Fruit fly (Drosophila melanogaster) whole organism, embryonic: ENCODE results near the gene Mal-B2.

Experiments
- Atf6 ChIP-seq: fragments of 200-800 bp; sonication (Bioruptor generic); IDR thresholded peaks from 2 replicates; pipeline ENCODE4 v1.3.6; 2022; ENCODE audit warnings: missing biosample characterization, missing genetic modification characterization
- Bgb ChIP-seq: fragments of 200-800 bp; sonication (Bioruptor generic); IDR thresholded peaks from 2 replicates; pipeline ENCODE4 v1.3.6; 2022; ENCODE audit warnings: missing biosample characterization, missing genetic modification characterization; ENCODE audit not compliant: partially characterized antibody
- BtbVII ChIP-seq: fragments of 200-800 bp; sonication (Bioruptor generic); optimal IDR thresholded peaks from 3 replicates; lab custom pipeline; 2017; ENCODE audit warnings: missing biosample characterization, mild to moderate bottlenecking, missing genetic modification characterization
- C15 ChIP-seq: fragments of 200-800 bp; sonication (Bioruptor generic); IDR thresholded peaks from 3 replicates; pipeline ENCODE4 v1.3.6; 2022; ENCODE audit warnings: missing biosample characterization, missing genetic modification characterization
- CG10274 ChIP-seq: fragments of 200-800 bp; sonication (Bioruptor generic); optimal IDR thresholded peaks from 3 replicates; lab custom pipeline; 2017; ENCODE audit warnings: missing biosample characterization, mild to moderate bottlenecking, missing genetic modification characterization
- CG10462 ChIP-seq: fragments of 200-800 bp; sonication (Bioruptor generic); optimal IDR thresholded peaks from 2 replicates; lab custom pipeline; 2016; ENCODE audit warnings: missing biosample characterization, missing genetic modification characterization
- CG12744 ChIP-seq: fragments of 200-800 bp; sonication (Bioruptor generic); optimal IDR thresholded peaks from 2 replicates; lab custom pipeline; 2016; ENCODE audit warnings: missing biosample characterization, missing genetic modification characterization
- CG14014 ChIP-seq: fragments of 200-800 bp; sonication (Bioruptor generic); IDR thresholded peaks from 2 replicates; pipeline ENCODE4 v1.3.6; 2022; ENCODE audit warnings: missing biosample characterization, missing genetic modification characterization
- CG17361 ChIP-seq: fragments of 200-800 bp; sonication (Bioruptor generic); IDR thresholded peaks from 3 replicates; pipeline ENCODE4 v1.3.6; 2022; ENCODE audit warnings: missing biosample characterization, missing genetic modification characterization
- CG17612 ChIP-seq: fragments of 200-800 bp; sonication (Bioruptor generic); IDR thresholded peaks from 2 replicates; pipeline ENCODE4 v1.3.6; 2022; ENCODE audit warnings: missing biosample characterization, missing genetic modification characterization
- CG1832 ChIP-seq: fragments of 200-800 bp; sonication (Bioruptor generic); optimal IDR thresholded peaks from 2 replicates; lab custom pipeline; 2017; ENCODE audit warnings: missing biosample characterization, mild to moderate bottlenecking, missing genetic modification characterization, inconsistent platforms
- CG18619 ChIP-seq: fragments of 200-800 bp; sonication (Bioruptor generic); optimal IDR thresholded peaks from 3 replicates; lab custom pipeline; 2017; ENCODE audit warnings: missing biosample characterization, mild to moderate bottlenecking, missing genetic modification characterization
- CG2129 ChIP-seq: fragments of 200-800 bp; sonication (Bioruptor generic); IDR thresholded peaks from 2 replicates; pipeline ENCODE4 v1.3.6; 2022; ENCODE audit warnings: missing biosample characterization, missing genetic modification characterization; ENCODE audit not compliant: partially characterized antibody
- CG32532 ChIP-seq: fragments of 200-800 bp; sonication (Bioruptor generic); IDR thresholded peaks from 2 replicates; pipeline ENCODE4 v1.3.6; 2022; ENCODE audit warnings: missing biosample characterization, missing genetic modification characterization
- CG3726 ChIP-seq: fragments of 200-800 bp; sonication (Bioruptor generic); IDR thresholded peaks from 3 replicates; pipeline ENCODE4, ENCODE4 v1.3.6; 2022; ENCODE audit warnings: missing biosample characterization, missing genetic modification characterization
- CG3847 ChIP-seq: fragments of 200-800 bp; sonication (Bioruptor generic); IDR thresholded peaks from 2 replicates; pipeline ENCODE4 v1.3.6; 2022; ENCODE audit warnings: missing biosample characterization, missing genetic modification characterization
- CG4820 ChIP-seq: fragments of 200-800 bp; sonication (Bioruptor generic); optimal IDR thresholded peaks from 3 replicates; lab custom pipeline; 2016; ENCODE audit warnings: missing biosample characterization, missing genetic modification characterization
- CG7745 ChIP-seq: fragments of 200-800 bp; sonication (Bioruptor generic); optimal IDR thresholded peaks from 2 replicates; lab custom pipeline; 2018; ENCODE audit warnings: missing biosample characterization, mild to moderate bottlenecking, missing genetic modification characterization, moderate library complexity
- CG7839 ChIP-seq: fragments of 200-800 bp; sonication (Bioruptor generic); optimal IDR thresholded peaks from 3 replicates; lab custom pipeline; 2018; ENCODE audit warnings: missing biosample characterization, mild to moderate bottlenecking, missing genetic modification characterization, moderate library complexity
- CG8388 ChIP-seq: fragments of 200-800 bp; sonication (Bioruptor generic); optimal IDR thresholded peaks from 2 replicates; lab custom pipeline; 2019; ENCODE audit warnings: missing biosample characterization, mild to moderate bottlenecking, missing genetic modification characterization, moderate library complexity
- CG9609 ChIP-seq: fragments of 200-800 bp; sonication (Bioruptor generic); optimal IDR thresholded peaks from 3 replicates; lab custom pipeline; 2016; ENCODE audit warnings: missing biosample characterization, missing genetic modification characterization
- CG9727 ChIP-seq: fragments of 200-800 bp; sonication (Bioruptor generic); optimal IDR thresholded peaks from 3 replicates; lab custom pipeline; 2017; ENCODE audit warnings: missing biosample characterization, mild to moderate bottlenecking, missing genetic modification characterization
- Camta ChIP-seq: fragments of 200-800 bp; sonication (Bioruptor generic); optimal IDR thresholded peaks from 2 replicates; lab custom pipeline; 2016; ENCODE audit warnings: missing biosample characterization, missing genetic modification characterization
- Dad ChIP-seq: fragments of 200-800 bp; sonication (Bioruptor generic); optimal IDR thresholded peaks from 3 replicates; lab custom pipeline; 2016; ENCODE audit warnings: missing biosample characterization, missing genetic modification characterization
- Dp ChIP-seq: fragments of 200-800 bp; sonication (Bioruptor generic); optimal IDR thresholded peaks from 2 replicates; lab custom pipeline; 2018; ENCODE audit warnings: missing biosample characterization, mild to moderate bottlenecking, missing genetic modification characterization, moderate library complexity
- Elba2 ChIP-seq: fragments of 200-800 bp; sonication (Bioruptor generic); optimal IDR thresholded peaks from 3 replicates; lab custom pipeline; 2016; ENCODE audit warnings: missing biosample characterization, missing genetic modification characterization
- GATAe ChIP-seq: fragments of 200-800 bp; sonication (Bioruptor generic); conservative IDR thresholded peaks from 2 replicates; pipeline ENCODE4 v1.3.6; 2022; ENCODE audit warnings: missing biosample characterization, missing genetic modification characterization
- ato ChIP-seq: fragments of 200-800 bp; sonication (Bioruptor generic); IDR thresholded peaks from 2 replicates; pipeline ENCODE4 v1.3.6; 2022; ENCODE audit warnings: missing biosample characterization, missing genetic modification characterization; ENCODE audit not compliant: partially characterized antibody
- bab2 ChIP-seq: fragments of 200-800 bp; sonication (Bioruptor generic); optimal IDR thresholded peaks from 2 replicates; lab custom pipeline; 2016; ENCODE audit warnings: missing biosample characterization, missing genetic modification characterization
- cg ChIP-seq: fragments of 200-800 bp; sonication (Bioruptor generic); optimal IDR thresholded peaks from 3 replicates; lab custom pipeline; 2019; ENCODE audit warnings: missing biosample characterization, mild to moderate bottlenecking, missing genetic modification characterization, moderate library complexity
- cwo ChIP-seq: fragments of 200-800 bp; sonication (Bioruptor generic); optimal IDR thresholded peaks from 3 replicates; lab custom pipeline; 2017; ENCODE audit warnings: missing biosample characterization, missing genetic modification characterization, mild to moderate bottlenecking, moderate library complexity, missing genetic modification reagents
- danr ChIP-seq: fragments of 200-800 bp; sonication (Bioruptor generic); IDR thresholded peaks from 2 replicates; pipeline ENCODE4 v1.3.6; 2022; ENCODE audit warnings: missing biosample characterization, missing genetic modification characterization
- dm ChIP-seq: fragments of 200-800 bp; sonication (Bioruptor generic); optimal IDR thresholded peaks from 3 replicates; lab custom pipeline; 2016; ENCODE audit warnings: missing biosample characterization, missing genetic modification characterization
- dmrt11E ChIP-seq: fragments of 200-800 bp; sonication (Bioruptor generic); optimal IDR thresholded peaks from 3 replicates; lab custom pipeline; 2018; ENCODE audit warnings: missing biosample characterization, mild to moderate bottlenecking, missing genetic modification characterization, moderate library complexity
- esg ChIP-seq: fragments of 200-800 bp; sonication (Bioruptor generic); conservative IDR thresholded peaks from 2 replicates; pipeline ENCODE4 v1.3.6; 2022; ENCODE audit warnings: missing biosample characterization, missing genetic modification characterization
- eyg ChIP-seq: fragments of 200-800 bp; sonication (Bioruptor generic); optimal IDR thresholded peaks from 3 replicates; lab custom pipeline; 2016; ENCODE audit warnings: missing biosample characterization, missing genetic modification characterization
- ftz-f1 ChIP-seq: fragments of 200-800 bp; sonication (Bioruptor generic); optimal IDR thresholded peaks from 2 replicates; lab custom pipeline; 2016; ENCODE audit warnings: missing biosample characterization, missing genetic modification characterization
- grau ChIP-seq: fragments of 200-800 bp; optimal IDR thresholded peaks from 3 replicates; lab custom pipeline; 2019; ENCODE audit warnings: missing biosample characterization, mild to moderate bottlenecking, missing genetic modification characterization, moderate library complexity
- gsb ChIP-seq: fragments of 200-800 bp; sonication (Bioruptor generic); IDR thresholded peaks from 2 replicates; pipeline ENCODE4 v1.3.6; 2022; ENCODE audit warnings: missing biosample characterization, missing genetic modification characterization
- ind ChIP-seq: fragments of 200-800 bp; sonication (Bioruptor generic); optimal IDR thresholded peaks from 3 replicates; lab custom pipeline; 2016; ENCODE audit warnings: missing biosample characterization, missing genetic modification characterization
- ken ChIP-seq: fragments of 200-800 bp; sonication (Bioruptor generic); IDR thresholded peaks from 3 replicates; pipeline ENCODE4 v1.3.6; 2022; ENCODE audit warnings: missing biosample characterization, missing genetic modification characterization
- nau ChIP-seq: fragments of 200-800 bp; sonication (Bioruptor generic); optimal IDR thresholded peaks from 3 replicates; lab custom pipeline; 2017; ENCODE audit warnings: missing biosample characterization, mild to moderate bottlenecking, missing genetic modification characterization, missing genetic modification reagents
- pho ChIP-seq: fragments of 200-800 bp; sonication (Bioruptor generic); optimal IDR thresholded peaks from 2 replicates; lab custom pipeline; 2016; ENCODE audit warnings: missing biosample characterization, missing genetic modification characterization
- psq ChIP-seq: fragments of 200-800 bp; sonication (Bioruptor generic); optimal IDR thresholded peaks from 2 replicates; lab custom pipeline; 2017; ENCODE audit warnings: missing biosample characterization, missing genetic modification characterization
- pum ChIP-seq: fragments of 200-800 bp; sonication (Bioruptor generic); optimal IDR thresholded peaks from 2 replicates; lab custom pipeline; 2016; ENCODE audit warnings: missing biosample characterization, missing genetic modification characterization
- sc ChIP-seq, 3 experiments: fragments of >200 bp in 2 of 3; fragments of 200-800 bp in 1 of 3; sonication (Bioruptor generic) in 1 of 3; optimal IDR thresholded peaks; 2 replicates in 2 of 3; 3 replicates in 1 of 3; lab custom pipeline; 2017; ENCODE audit warnings: mild to moderate bottlenecking in 1 of 3, missing biosample characterization in 1 of 3, missing genetic modification characterization in 1 of 3, missing genetic modification reagents in 1 of 3
- sim ChIP-seq: fragments of 200-800 bp; sonication (Bioruptor generic); IDR thresholded peaks from 2 replicates; pipeline ENCODE4 v1.3.6; 2022; ENCODE audit warnings: missing biosample characterization, missing genetic modification characterization
- slbo ChIP-seq: fragments of 200-800 bp; sonication (Bioruptor generic); IDR thresholded peaks from 2 replicates; pipeline ENCODE4 v1.3.6; 2022; ENCODE audit warnings: missing biosample characterization, missing genetic modification characterization
- tup ChIP-seq: fragments of 200-800 bp; sonication (Bioruptor generic); optimal IDR thresholded peaks from 2 replicates; lab custom pipeline; 2016; ENCODE audit warnings: missing biosample characterization, mild to moderate bottlenecking, missing genetic modification characterization, moderate library complexity
- vnd ChIP-seq: fragments of 200-800 bp; sonication (Bioruptor generic); IDR thresholded peaks from 3 replicates; pipeline ENCODE4 v1.3.6; 2022; ENCODE audit warnings: missing biosample characterization, missing genetic modification characterization; ENCODE audit not compliant: partially characterized antibody
- wdn ChIP-seq: fragments of 200-800 bp; sonication (Bioruptor generic); IDR thresholded peaks from 2 replicates; pipeline ENCODE4 v1.3.6; 2022; ENCODE audit warnings: missing biosample characterization, missing genetic modification characterization

The Mal-B2 gene

dm6 chr2L:11807697-11808226 is 42.0 kb upstream of the Mal-B2 start (continued):
- no peak for TF ChIP-seq gsb
- TF ChIP-seq CG1832 = no peak
- TF ChIP-seq CG3726 (GFP tag; lab: Robert Waterston, UW) = no peak
- TF ChIP-seq CG18619 = no peak
- TF ChIP-seq grau (tag; lab: Kevin White, UChicago) = no peak
- peak; percentile 72 for TF ChIP-seq Bgb (GFP tag; lab: Robert Waterston, UW)
- TF ChIP-seq psq (GFP tag; lab: Kevin White, UChicago) = peak; percentile 96
- TF ChIP-seq CG7745 (tag; lab: Kevin White, UChicago) = peak; percentile 2
- TF ChIP-seq Camta (GFP tag; lab: Kevin White, UChicago) = no peak
- no peak for TF ChIP-seq Dp (GFP tag; lab: Kevin White, UChicago)
- no peak for TF ChIP-seq CG9727
- TF ChIP-seq ato (GFP tag; lab: Robert Waterston, UW) = peak; percentile 55; the same call in 1 of the 2 replicates
- TF ChIP-seq cwo (GFP tag; lab: Kevin White, UChicago) = no peak
- TF ChIP-seq vnd (GFP tag; lab: Robert Waterston, UW) = no peak
- TF ChIP-seq CG8388 (GFP tag; lab: Kevin White, UChicago) = no peak
- TF ChIP-seq BtbVII (GFP tag; lab: Kevin White, UChicago) = no peak
- TF ChIP-seq GATAe = no peak
- no peak for TF ChIP-seq CG4820 (GFP tag; lab: Kevin White, UChicago)
- no peak for TF ChIP-seq CG10462 (GFP tag; lab: Kevin White, UChicago)
- no peak for TF ChIP-seq pum (GFP tag; lab: Kevin White, UChicago)
- TF ChIP-seq danr (GFP tag; lab: Robert Waterston, UW) = no peak
- no peak for TF ChIP-seq CG10274
- peak; percentile 34; the same call in 1 of the 2 replicates for TF ChIP-seq CG32532 (GFP tag; lab: Robert Waterston, UW)
- no peak for TF ChIP-seq eyg
- no peak for TF ChIP-seq dmrt11E
- TF ChIP-seq tup = no peak
- TF ChIP-seq nau = no peak
- no peak for TF ChIP-seq CG3847 (GFP tag; lab: Robert Waterston, UW)
- TF ChIP-seq CG7839 (tag; lab: Kevin White, UChicago) = no peak
- TF ChIP-seq slbo = peak; percentile 45; the same call in 1 of the 2 replicates
- no peak for TF ChIP-seq bab2 (GFP tag; lab: Kevin White, UChicago)
- TF ChIP-seq CG2129 = no peak
- peak; percentile 60 for TF ChIP-seq ftz-f1
- TF ChIP-seq Dad (GFP tag; lab: Kevin White, UChicago) = no peak
- no peak for TF ChIP-seq CG17612 (GFP tag; lab: Robert Waterston, UW)
- TF ChIP-seq sc (optimal IDR thresholded peaks at IDR 0.05; lab: Kevin White, UChicago) = no peak
- no peak for TF ChIP-seq sc (GFP tag; optimal IDR thresholded peaks at IDR 0.05; lab: Kevin White, UChicago)
- no peak for TF ChIP-seq ken (GFP tag; lab: Robert Waterston, UW)
- TF ChIP-seq CG14014 = peak; percentile 24; the same call in 1 of the 2 replicates
- TF ChIP-seq CG9609 = no peak
- peak; percentile 39 for TF ChIP-seq dm (GFP tag; lab: Kevin White, UChicago)
- no peak for TF ChIP-seq CG17361
- no peak for TF ChIP-seq ind
- no peak for TF ChIP-seq CG12744 (GFP tag; lab: Kevin White, UChicago)
- TF ChIP-seq Elba2 (GFP tag; lab: Kevin White, UChicago) = peak; percentile 71
- no peak for TF ChIP-seq sim (GFP tag; lab: Robert Waterston, UW)
- no peak for TF ChIP-seq pho (GFP tag; lab: Kevin White, UChicago)
- TF ChIP-seq esg (GFP tag; lab: Robert Waterston, UW) = no peak
- no peak for TF ChIP-seq wdn (GFP tag; lab: Robert Waterston, UW)
- no peak for TF ChIP-seq C15 (GFP tag; lab: Robert Waterston, UW)
- TF ChIP-seq Atf6 (GFP tag; lab: Robert Waterston, UW) = peak; percentile 37; the same call in 1 of the 2 replicates
- TF ChIP-seq cg (GFP tag; lab: Kevin White, UChicago) = peak; percentile 98
